Worm (Caenorhabditis elegans): ENCODE data around the gene R04B3.3.

- no peak for TF ChIP-seq pha-4 (tag; optimal IDR thresholded peaks at IDR 0.05)
- TF ChIP-seq nhr-12 (tag; optimal IDR thresholded peaks at IDR 0.05), result no peak
- TF ChIP-seq ama-1 (optimal IDR thresholded peaks at IDR 0.05), result no peak
Measured at ce11 chrX:2471303-2471702, 4.5 kb downstream of the R04B3.3 start, which contains the start of gene R04B3.1.

Measured in whole organism, L3 larva.